Fruit fly (Drosophila melanogaster) whole organism, wandering third instar larva: ENCODE measurements around the gene nmo.
A peak's percentile ranks its signal among the peaks of the same experiment; 100 is the strongest.

Experiments used
- Sp1 ChIP-seq: fragments of 200-800 bp; sonication (Bioruptor generic); optimal IDR thresholded peaks from 3 replicates; lab custom pipeline; 2019; ENCODE audit warnings: missing biosample characterization, mild to moderate bottlenecking, missing genetic modification characterization, moderate library complexity
- brk ChIP-seq: fragments of 200-800 bp; sonication (Bioruptor generic); optimal IDR thresholded peaks from 2 replicates; lab custom pipeline; 2016; ENCODE audit warnings: missing biosample characterization, mild to moderate bottlenecking, missing genetic modification characterization
- dmrt93B ChIP-seq: fragments of 200-800 bp; sonication (Bioruptor generic); optimal IDR thresholded peaks from 2 replicates; lab custom pipeline; 2018; ENCODE audit warnings: missing biosample characterization, mild to moderate bottlenecking, missing genetic modification characterization
- ey ChIP-seq: fragments of 200-800 bp; sonication (Bioruptor generic); optimal IDR thresholded peaks from 2 replicates; lab custom pipeline; 2016; ENCODE audit warnings: missing biosample characterization, missing genetic modification characterization
- usp ChIP-seq: fragments of >200 bp; optimal IDR thresholded peaks from 2 replicates; lab custom pipeline; 2017; ENCODE audit warnings: missing biosample characterization, missing genetic modification characterization

dm6 chr3L:7978777-7979649 lies at the start of gene nmo:
- TF ChIP-seq dmrt93B (GFP tag; lab: Kevin White, UChicago) (no peak), Sp1 (GFP tag; lab: Kevin White, UChicago) (peak; percentile 41), ey (GFP tag; lab: Kevin White, UChicago) (no peak), brk (GFP tag; lab: Kevin White, UChicago) (no peak), usp (GFP tag; lab: Kevin White, UChicago) (no peak)
